Worm (Caenorhabditis elegans): ENCODE results near the gene mtp-18.

DNA sequence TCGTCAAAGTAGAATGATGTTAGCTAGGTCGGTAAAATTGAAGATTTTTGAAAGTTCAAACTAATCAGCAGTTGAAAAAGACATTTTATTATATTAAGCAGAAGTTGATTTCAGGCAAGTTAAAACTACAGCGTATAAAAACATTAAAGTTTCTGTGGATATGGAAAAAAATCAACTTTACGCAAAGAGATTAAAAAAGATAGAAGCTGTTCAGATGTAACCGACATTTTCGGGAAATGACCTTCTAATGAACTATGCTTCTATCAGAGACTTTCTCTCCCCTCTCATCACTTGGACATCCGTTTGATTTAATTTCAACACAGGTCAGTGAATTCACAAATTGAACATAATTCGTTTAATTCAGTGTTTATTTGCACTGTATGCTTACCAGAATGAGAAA is 25.9 kb downstream of the mtp-18 start, which contains the start of gene T13C5.7:
- TF ChIP-seq klf-2 (GFP tag; conservative IDR thresholded peaks at IDR 0.05) = no peak
- TF ChIP-seq flt-1 (GFP tag; IDR thresholded peaks at IDR 0.05) = no peak
